Fruit fly (Drosophila melanogaster) whole organism, embryonic: Measurements from ENCODE around the gene CG5665.

Experiments used
- Abd-B ChIP-seq: fragments of 200-800 bp; sonication (Bioruptor generic); optimal IDR thresholded peaks from 2 replicates; lab custom pipeline; 2018; ENCODE audit warnings: missing biosample characterization, mild to moderate bottlenecking, missing genetic modification characterization, moderate library complexity
- Ada2b ChIP-seq: fragments of 200-800 bp; sonication (Bioruptor generic); IDR thresholded peaks from 2 replicates; pipeline ENCODE4 v1.3.6; 2022; ENCODE audit warnings: missing biosample characterization, missing genetic modification characterization
- Asciz ChIP-seq: fragments of 200-800 bp; sonication (Bioruptor generic); optimal IDR thresholded peaks from 2 replicates; lab custom pipeline; 2017; ENCODE audit warnings: missing biosample characterization, mild to moderate bottlenecking, missing genetic modification characterization, missing genetic modification reagents
- BEAF-32 ChIP-seq: fragments of 200-800 bp; sonication (Bioruptor generic); optimal IDR thresholded peaks from 3 replicates; lab custom pipeline; 2017; ENCODE audit warnings: missing biosample characterization, missing genetic modification characterization, mild to moderate bottlenecking, moderate library complexity, missing genetic modification reagents
- CG10209 ChIP-seq: fragments of 200-800 bp; sonication (Bioruptor generic); optimal IDR thresholded peaks from 3 replicates; lab custom pipeline; 2017; ENCODE audit warnings: missing biosample characterization, mild to moderate bottlenecking, missing genetic modification characterization, missing genetic modification reagents
- CG10321 ChIP-seq: fragments of 200-800 bp; sonication (Bioruptor generic); IDR thresholded peaks from 2 replicates; pipeline ENCODE4 v1.3.6; 2022; ENCODE audit warnings: missing biosample characterization, missing genetic modification characterization
- CG11085 ChIP-seq: fragments of 200-800 bp; sonication (Bioruptor generic); IDR thresholded peaks from 2 replicates; pipeline ENCODE4 v1.3.6; 2022; ENCODE audit warnings: missing biosample characterization, missing genetic modification characterization
- CG11695 ChIP-seq: fragments of 200-800 bp; sonication (Bioruptor generic); IDR thresholded peaks from 3 replicates; pipeline ENCODE4 v1.3.6; 2022; ENCODE audit warnings: missing biosample characterization, missing genetic modification characterization
- CG12236 ChIP-seq: fragments of 200-800 bp; sonication (Bioruptor generic); optimal IDR thresholded peaks from 2 replicates; lab custom pipeline; 2016; ENCODE audit warnings: missing biosample characterization, missing genetic modification characterization
- CG12299 ChIP-seq: fragments of 200-800 bp; sonication (Bioruptor generic); optimal IDR thresholded peaks from 2 replicates; lab custom pipeline; 2018; ENCODE audit warnings: missing biosample characterization, mild to moderate bottlenecking, missing genetic modification characterization
- CG12659 ChIP-seq: fragments of 200-800 bp; sonication (Bioruptor generic); optimal IDR thresholded peaks from 3 replicates; lab custom pipeline; 2017; ENCODE audit warnings: mild to moderate bottlenecking, missing biosample characterization, missing genetic modification reagents, missing genetic modification characterization
- CG13624 ChIP-seq: fragments of 200-800 bp; sonication (Bioruptor generic); optimal IDR thresholded peaks from 2 replicates; lab custom pipeline; 2016; ENCODE audit warnings: missing biosample characterization, missing genetic modification characterization
- CG17385 ChIP-seq: fragments of 200-800 bp; sonication (Bioruptor generic); optimal IDR thresholded peaks from 3 replicates; lab custom pipeline; 2018; ENCODE audit warnings: missing biosample characterization, mild to moderate bottlenecking, missing genetic modification characterization
- CG18011 ChIP-seq: fragments of 200-800 bp; sonication (Bioruptor generic); optimal IDR thresholded peaks from 2 replicates; lab custom pipeline; 2017; ENCODE audit warnings: missing biosample characterization, missing genetic modification characterization, mild to moderate bottlenecking, moderate library complexity, missing genotype
- CG2129 ChIP-seq: fragments of 200-800 bp; sonication (Bioruptor generic); IDR thresholded peaks from 2 replicates; pipeline ENCODE4 v1.3.6; 2022; ENCODE audit warnings: missing biosample characterization, missing genetic modification characterization; ENCODE audit not compliant: partially characterized antibody
- CG31224 ChIP-seq: fragments of 200-800 bp; sonication (Bioruptor generic); IDR thresholded peaks from 2 replicates; pipeline ENCODE4 v1.3.6; 2022; ENCODE audit warnings: missing biosample characterization, missing genetic modification characterization
- CG3847 ChIP-seq: fragments of 200-800 bp; sonication (Bioruptor generic); IDR thresholded peaks from 2 replicates; pipeline ENCODE4 v1.3.6; 2022; ENCODE audit warnings: missing biosample characterization, missing genetic modification characterization
- CG3995 ChIP-seq: fragments of 200-800 bp; sonication (Bioruptor generic); optimal IDR thresholded peaks from 3 replicates; lab custom pipeline; 2016; ENCODE audit warnings: missing biosample characterization, missing genetic modification characterization
- CG4617 ChIP-seq: fragments of 200-800 bp; sonication (Bioruptor generic); optimal IDR thresholded peaks from 3 replicates; lab custom pipeline; 2016; ENCODE audit warnings: missing biosample characterization, missing genetic modification characterization, borderline replicate concordance
- CG6175 ChIP-seq: fragments of 200-800 bp; sonication (Bioruptor generic); IDR thresholded peaks from 3 replicates; pipeline ENCODE4 v1.3.6; 2022; ENCODE audit warnings: missing biosample characterization, missing genetic modification characterization
- CG7372 ChIP-seq: fragments of 200-800 bp; sonication (Bioruptor generic); IDR thresholded peaks from 2 replicates; pipeline ENCODE4 v1.3.6; 2022; ENCODE audit warnings: missing biosample characterization, missing genetic modification characterization
- CG8388 ChIP-seq: fragments of 200-800 bp; sonication (Bioruptor generic); optimal IDR thresholded peaks from 2 replicates; lab custom pipeline; 2019; ENCODE audit warnings: missing biosample characterization, mild to moderate bottlenecking, missing genetic modification characterization, moderate library complexity
- CG8478 ChIP-seq: fragments of >200 bp; optimal IDR thresholded peaks from 2 replicates; lab custom pipeline; 2018
- CG9876 ChIP-seq: fragments of 200-800 bp; sonication (Bioruptor generic); optimal IDR thresholded peaks from 2 replicates; lab custom pipeline; 2016; ENCODE audit warnings: missing biosample characterization, missing genetic modification characterization
- CrebB ChIP-seq: fragments of 200-800 bp; sonication (Bioruptor generic); optimal IDR thresholded peaks from 3 replicates; lab custom pipeline; 2018; ENCODE audit warnings: missing biosample characterization, mild to moderate bottlenecking, missing genetic modification characterization
- Deaf1 ChIP-seq: fragments of 200-800 bp; optimal IDR thresholded peaks from 3 replicates; lab custom pipeline; 2019; ENCODE audit warnings: missing biosample characterization, mild to moderate bottlenecking, missing genetic modification characterization, moderate library complexity
- Dip3 ChIP-seq: fragments of 200-800 bp; sonication (Bioruptor generic); optimal IDR thresholded peaks from 3 replicates; lab custom pipeline; 2016; ENCODE audit warnings: missing biosample characterization, missing genetic modification characterization
- Ets65A ChIP-seq: fragments of 200-800 bp; sonication (Bioruptor generic); peaks from one replicate; lab custom pipeline; 2016; ENCODE audit warnings: missing biosample characterization, missing genetic modification characterization
- Gug ChIP-seq: fragments of 200-800 bp; sonication (Bioruptor generic); IDR thresholded peaks from 4 replicates; pipeline ENCODE4 v1.3.6; 2022; ENCODE audit warnings: missing biosample characterization, missing genetic modification characterization
- Hr78 ChIP-seq, 2 experiments: fragments of 200-800 bp in 1 of 2; fragments of >200 bp in 1 of 2; sonication (Bioruptor generic) in 1 of 2; optimal IDR thresholded peaks; 2 replicates each; lab custom pipeline; 2017 to 2019; ENCODE audit warnings: missing biosample characterization in 2 of 2, missing genetic modification characterization in 2 of 2, mild to moderate bottlenecking in 1 of 2, moderate library complexity in 1 of 2
- Lhr ChIP-seq: fragments of 200-800 bp; sonication (Bioruptor generic); optimal IDR thresholded peaks from 3 replicates; lab custom pipeline; 2017; ENCODE audit warnings: mild to moderate bottlenecking, missing biosample characterization, missing genetic modification reagents, missing genetic modification characterization
- NFAT ChIP-seq: fragments of 200-800 bp; sonication (Bioruptor generic); IDR thresholded peaks from 2 replicates; pipeline ENCODE4 v1.3.6; 2022; ENCODE audit warnings: missing biosample characterization, missing genetic modification characterization
- Nf-YB ChIP-seq: fragments of 200-800 bp; sonication (Bioruptor generic); optimal IDR thresholded peaks from 3 replicates; lab custom pipeline; 2019; ENCODE audit warnings: missing biosample characterization, mild to moderate bottlenecking, missing genetic modification characterization, moderate library complexity
- Rfx ChIP-seq: fragments of 200-800 bp; sonication (Bioruptor generic); IDR thresholded peaks from 2 replicates; pipeline ENCODE4 v1.3.6; 2022; ENCODE audit warnings: missing biosample characterization, missing genetic modification characterization
- br ChIP-seq: fragments of >200 bp; optimal IDR thresholded peaks from 2 replicates; lab custom pipeline; 2017
- cas ChIP-seq: fragments of 200-800 bp; sonication (Bioruptor generic); IDR thresholded peaks from 2 replicates; pipeline ENCODE4 v1.3.6; 2022; ENCODE audit warnings: missing biosample characterization, missing genetic modification characterization
- gsb-n ChIP-seq: fragments of 200-800 bp; sonication (Bioruptor generic); optimal IDR thresholded peaks from 3 replicates; lab custom pipeline; 2018; ENCODE audit warnings: missing biosample characterization, mild to moderate bottlenecking, missing genetic modification characterization
- lbe ChIP-seq: fragments of 200-800 bp; sonication (Bioruptor generic); optimal IDR thresholded peaks from 2 replicates; lab custom pipeline; 2016; ENCODE audit warnings: missing biosample characterization, mild to moderate bottlenecking, missing genetic modification characterization
- mld ChIP-seq: fragments of 200-800 bp; sonication (Bioruptor generic); IDR thresholded peaks from 3 replicates; pipeline ENCODE4 v1.3.6; 2022; ENCODE audit warnings: missing biosample characterization, missing genetic modification characterization; ENCODE audit not compliant: partially characterized antibody
- otp ChIP-seq: fragments of 200-800 bp; sonication (Bioruptor generic); IDR thresholded peaks from 3 replicates; pipeline ENCODE4, ENCODE4 v1.3.6; 2022; ENCODE audit warnings: missing biosample characterization, missing genetic modification characterization
- pho ChIP-seq: fragments of 200-800 bp; sonication (Bioruptor generic); optimal IDR thresholded peaks from 2 replicates; lab custom pipeline; 2016; ENCODE audit warnings: missing biosample characterization, missing genetic modification characterization
- pum ChIP-seq: fragments of 200-800 bp; sonication (Bioruptor generic); optimal IDR thresholded peaks from 2 replicates; lab custom pipeline; 2016; ENCODE audit warnings: missing biosample characterization, missing genetic modification characterization
- sens ChIP-seq: fragments of 200-800 bp; sonication (Bioruptor generic); peaks from one replicate; lab custom pipeline; 2016; ENCODE audit warnings: missing biosample characterization, missing genetic modification characterization
- slou ChIP-seq: fragments of 200-800 bp; sonication (Bioruptor generic); optimal IDR thresholded peaks from 3 replicates; lab custom pipeline; 2016; ENCODE audit warnings: missing biosample characterization, missing genetic modification characterization
- so ChIP-seq: fragments of 200-800 bp; sonication (Bioruptor generic); IDR thresholded peaks from 3 replicates; pipeline ENCODE4 v1.3.6; 2022; ENCODE audit warnings: missing biosample characterization, missing genetic modification characterization
- stwl ChIP-seq: fragments of 200-800 bp; sonication (Bioruptor generic); optimal IDR thresholded peaks from 3 replicates; lab custom pipeline; 2018; ENCODE audit warnings: missing biosample characterization, mild to moderate bottlenecking, missing genetic modification characterization, moderate library complexity
- twi ChIP-seq: fragments of 200-800 bp; optimal IDR thresholded peaks from 2 replicates; lab custom pipeline; 2019; ENCODE audit warnings: missing biosample characterization, mild to moderate bottlenecking, missing genetic modification characterization, moderate library complexity
- tx ChIP-seq: fragments of 200-800 bp; sonication (Bioruptor generic); optimal IDR thresholded peaks from 2 replicates; lab custom pipeline; 2016; ENCODE audit warnings: missing biosample characterization, missing genetic modification characterization
- zen ChIP-seq: fragments of 200-800 bp; sonication (Bioruptor generic); optimal IDR thresholded peaks from 3 replicates; lab custom pipeline; 2018; ENCODE audit warnings: missing biosample characterization, mild to moderate bottlenecking, missing genetic modification characterization, moderate library complexity

Gene CG5665

DNA sequence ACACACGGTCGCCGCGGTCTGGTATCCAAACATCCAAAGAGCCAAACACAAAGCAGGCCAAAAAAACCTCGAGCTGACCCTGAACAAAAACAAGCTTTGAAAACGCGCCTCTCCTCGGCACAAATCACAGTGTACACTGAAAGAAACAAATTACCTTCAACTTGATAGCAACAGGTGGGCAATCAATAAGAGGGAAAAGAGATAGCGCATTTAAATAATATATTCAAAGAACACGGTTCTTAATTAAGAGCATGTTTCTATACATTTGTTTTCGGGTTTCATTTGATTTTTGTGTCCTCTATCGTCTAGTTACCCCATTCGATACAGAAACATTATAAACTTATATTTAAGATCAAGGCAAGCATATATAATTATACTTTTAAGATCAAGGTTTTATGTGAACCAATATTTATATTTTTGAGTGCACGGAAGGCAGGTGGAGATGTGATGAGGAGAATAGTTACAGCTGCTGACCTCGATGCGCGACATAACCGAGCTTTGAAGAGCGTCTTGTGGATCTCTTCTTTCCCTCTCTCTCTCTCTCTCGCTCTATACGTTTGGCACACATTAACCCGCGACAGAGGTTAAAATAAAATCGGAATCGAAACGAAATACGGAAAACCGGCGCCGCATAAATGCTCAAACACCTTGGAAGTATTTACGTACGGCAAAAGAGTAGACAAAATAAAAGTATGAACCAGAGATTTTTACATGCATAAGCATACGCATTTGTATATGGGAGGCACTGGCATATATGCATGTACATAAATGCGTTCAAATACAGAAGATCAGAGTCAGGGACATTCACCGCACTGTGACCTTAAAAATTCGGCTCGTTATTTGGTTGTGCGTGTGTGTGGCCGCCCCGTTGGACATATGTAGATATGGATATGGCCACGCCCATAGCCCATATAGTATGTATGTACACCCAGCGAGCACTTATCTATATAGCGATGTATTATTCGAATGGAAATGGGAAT is 40.2 kb downstream of the CG5665 start (continued):
- TF ChIP-seq Rfx (GFP tag; lab: Robert Waterston, UW) (peak; percentile 80), Dip3 (GFP tag; lab: Kevin White, UChicago) (peak; percentile 72), CG8388 (GFP tag; lab: Kevin White, UChicago) (peak; percentile 84), BEAF-32 (GFP tag; lab: Kevin White, UChicago) (no peak), gsb-n (tag; lab: Kevin White, UChicago) (peak; percentile 76), CG12299 (peak; percentile 75), CG31224 (peak; percentile 60), CG11085 (GFP tag; lab: Robert Waterston, UW) (no peak), Deaf1 (tag; lab: Kevin White, UChicago) (peak; percentile 60), zen (tag; lab: Kevin White, UChicago) (peak; percentile 46), br (no peak), CG10321 (peak; percentile 40; the same call in 1 of the 2 replicates), CG6175 (no peak), Lhr (peak; percentile 43), Hr78 (GFP tag; optimal IDR thresholded peaks at IDR 0.05; lab: Kevin White, UChicago) (peak in 1 of 2 experiments; percentile 93), Gug (GFP tag; lab: Robert Waterston, UW) (peak; percentile 60; the same call in 3 of the 4 replicates), sens (GFP tag; lab: Kevin White, UChicago) (peak; percentile 97), Ada2b (GFP tag; lab: Robert Waterston, UW) (peak; percentile 72), Abd-B (GFP tag; lab: Kevin White, UChicago) (peak; percentile 69), CG17385 (GFP tag; lab: Kevin White, UChicago) (peak; percentile 86), CG2129 (no peak), NFAT (GFP tag; lab: Robert Waterston, UW) (peak; percentile 57; the same call in 1 of the 2 replicates), lbe (peak; percentile 30), stwl (tag; lab: Kevin White, UChicago) (no peak), tx (GFP tag; lab: Kevin White, UChicago) (peak; percentile 75), CG3847 (GFP tag; lab: Robert Waterston, UW) (peak; percentile 73), CG4617 (GFP tag; lab: Kevin White, UChicago) (peak; percentile 32), Asciz (peak; percentile 89), CG12236 (peak; percentile 45), CrebB (tag; lab: Kevin White, UChicago) (peak; percentile 71), Ets65A (peak; percentile 91), CG18011 (GFP tag; lab: Kevin White, UChicago) (peak; percentile 68), slou (peak; percentile 52), CG10209 (GFP tag; lab: Kevin White, UChicago) (peak; percentile 83), CG11695 (peak; percentile 82), CG9876 (peak; percentile 6), CG3995 (GFP tag; lab: Kevin White, UChicago) (peak; percentile 22), CG13624 (GFP tag; lab: Kevin White, UChicago) (peak; percentile 75), pum (peak; percentile 65), CG7372 (GFP tag; lab: Robert Waterston, UW) (peak; percentile 71), mld (GFP tag; lab: Robert Waterston, UW) (no peak), twi (tag; lab: Kevin White, UChicago) (peak; percentile 69), cas (GFP tag; lab: Robert Waterston, UW) (no peak), pho (GFP tag; lab: Kevin White, UChicago) (peak; percentile 80), CG12659 (GFP tag; lab: Kevin White, UChicago) (peak; percentile 90), CG8478 (lab: Kevin White, UChicago) (no peak), so (GFP tag; lab: Robert Waterston, UW) (peak; percentile 86), Nf-YB (peak; percentile 69), otp (GFP tag; lab: Robert Waterston, UW) (0 out of 3 replicates have a peak, but pooled peaks have one; percentile 27)
